Worm (Caenorhabditis elegans) whole organism, L3 larva: ENCODE measurements around the gene ivns-1.

Experiments
- R02D3.7 ChIP-seq: fragments of 150-350 bp; optimal IDR thresholded peaks from 2 replicates; lab custom pipeline; 2014; ENCODE audit warnings: missing biosample characterization, missing genetic modification characterization
- ZK546.5 ChIP-seq: sonication (generic microtip); optimal IDR thresholded peaks from 2 replicates; lab custom pipeline; 2017; ENCODE audit warnings: missing biosample characterization, missing genetic modification characterization
- aly-2 ChIP-seq: fragments of 150-350 bp; optimal IDR thresholded peaks from 2 replicates; lab custom pipeline; 2014; ENCODE audit warnings: missing biosample characterization, missing genetic modification characterization
- ama-1 ChIP-seq: fragments of 150-350 bp; optimal IDR thresholded peaks from 2 replicates; lab custom pipeline; 2018
- ceh-16 ChIP-seq: sonication (generic microtip); optimal IDR thresholded peaks from 2 replicates; lab custom pipeline; 2017; ENCODE audit warnings: missing biosample characterization, missing genetic modification characterization
- ceh-28 ChIP-seq: fragments of 150-350 bp; optimal IDR thresholded peaks from 2 replicates; lab custom pipeline; 2014; ENCODE audit warnings: missing biosample characterization, missing genetic modification reagents, missing genetic modification characterization
- ceh-82 ChIP-seq: fragments of 150-350 bp; optimal IDR thresholded peaks from 2 replicates; lab custom pipeline; 2014; ENCODE audit warnings: missing biosample characterization, missing genetic modification characterization
- daf-12 ChIP-seq: fragments of 150-350 bp; optimal IDR thresholded peaks from 2 replicates; lab custom pipeline; 2014; ENCODE audit warnings: missing biosample characterization, missing genetic modification reagents, missing genetic modification characterization
- egl-27 ChIP-seq: sonication (generic microtip); optimal IDR thresholded peaks from 4 replicates; lab custom pipeline; 2017; ENCODE audit warnings: missing biosample characterization, missing genetic modification reagents, missing genetic modification characterization
- egl-5 ChIP-seq: fragments of 150-350 bp; optimal IDR thresholded peaks from 2 replicates; lab custom pipeline; 2017; ENCODE audit warnings: missing biosample characterization, missing genetic modification reagents, missing genetic modification characterization, inconsistent platforms
- elt-1 ChIP-seq: fragments of 150-350 bp; optimal IDR thresholded peaks from 2 replicates; lab custom pipeline; 2014; ENCODE audit warnings: missing biosample characterization, missing genetic modification characterization
- elt-2 ChIP-seq: sonication (generic microtip); optimal IDR thresholded peaks from 2 replicates; lab custom pipeline; 2016; ENCODE audit warnings: missing genetic modification reagents, mild to moderate bottlenecking, missing genetic modification characterization, missing compliant biosample characterization
- elt-3 ChIP-seq, 3 experiments: fragments of 150-350 bp in 1 of 3; sonication (generic microtip) in 2 of 3; optimal IDR thresholded peaks; 2 replicates in 2 of 3; 4 replicates in 1 of 3; lab custom pipeline; 2014 to 2017; ENCODE audit warnings: missing biosample characterization in 3 of 3, missing genetic modification characterization in 3 of 3
- fkh-10 ChIP-seq: sonication (generic microtip); optimal IDR thresholded peaks from 2 replicates; lab custom pipeline; 2017; ENCODE audit warnings: missing biosample characterization, missing genetic modification reagents, missing genetic modification characterization
- hmg-11 ChIP-seq: sonication (generic microtip); optimal IDR thresholded peaks from 2 replicates; lab custom pipeline; 2016; ENCODE audit warnings: missing genetic modification characterization, missing compliant biosample characterization
- lin-15B ChIP-seq: fragments of 150-350 bp; optimal IDR thresholded peaks from 2 replicates; lab custom pipeline; 2014; ENCODE audit warnings: missing biosample characterization, missing genetic modification characterization
- lin-39 ChIP-seq: fragments of 150-350 bp; optimal IDR thresholded peaks from 2 replicates; lab custom pipeline; 2018; ENCODE audit warnings: missing biosample characterization, missing genetic modification reagents, missing genetic modification characterization
- lsy-12 ChIP-seq: sonication (generic microtip); optimal IDR thresholded peaks from 2 replicates; lab custom pipeline; 2016; ENCODE audit warnings: mild to moderate bottlenecking, missing genetic modification characterization, missing compliant biosample characterization
- mdl-1 ChIP-seq: fragments of 150-350 bp; optimal IDR thresholded peaks from 2 replicates; lab custom pipeline; 2014; ENCODE audit warnings: missing biosample characterization, missing genetic modification characterization
- mml-1 ChIP-seq: fragments of 150-350 bp; sonication (generic microtip); optimal IDR thresholded peaks from 3 replicates; lab custom pipeline; 2014; ENCODE audit warnings: missing biosample characterization, missing genetic modification characterization
- nfya-1 ChIP-seq: sonication (generic microtip); optimal IDR thresholded peaks from 2 replicates; lab custom pipeline; 2017; ENCODE audit warnings: missing genetic modification characterization, mild to moderate bottlenecking, missing compliant biosample characterization, antibody characterized with exemption, moderate library complexity; ENCODE audit not compliant: insufficient read depth
- nhr-11 ChIP-seq: fragments of 150-350 bp; optimal IDR thresholded peaks from 2 replicates; lab custom pipeline; 2014; ENCODE audit warnings: missing biosample characterization, missing genetic modification characterization
- nhr-12 ChIP-seq: fragments of 150-350 bp; optimal IDR thresholded peaks from 2 replicates; lab custom pipeline; 2014; ENCODE audit warnings: missing biosample characterization, missing genetic modification characterization
- nhr-23 ChIP-seq: fragments of 150-350 bp; optimal IDR thresholded peaks from 2 replicates; lab custom pipeline; 2014; ENCODE audit warnings: missing biosample characterization, missing genetic modification reagents, missing genetic modification characterization
- nhr-25 ChIP-seq: sonication (generic microtip); optimal IDR thresholded peaks from 2 replicates; lab custom pipeline; 2017; ENCODE audit warnings: missing biosample characterization, missing genetic modification characterization
- nhr-28 ChIP-seq: fragments of 150-350 bp; optimal IDR thresholded peaks from 2 replicates; lab custom pipeline; 2014; ENCODE audit warnings: missing biosample characterization, missing genetic modification characterization
- nhr-43 ChIP-seq: sonication (generic microtip); optimal IDR thresholded peaks from 2 replicates; lab custom pipeline; 2016; ENCODE audit warnings: mild to moderate bottlenecking, missing genetic modification characterization, missing compliant biosample characterization; ENCODE audit not compliant: poor library complexity, severe bottlenecking
- nhr-67 ChIP-seq: fragments of 150-350 bp; optimal IDR thresholded peaks from 2 replicates; lab custom pipeline; 2014; ENCODE audit warnings: missing biosample characterization, missing genetic modification characterization
- nhr-76 ChIP-seq: fragments of 150-350 bp; sonication (generic microtip); optimal IDR thresholded peaks from 5 replicates; lab custom pipeline; 2014; ENCODE audit warnings: missing biosample characterization, missing genetic modification characterization
- nhr-77 ChIP-seq: fragments of 150-350 bp; optimal IDR thresholded peaks from 2 replicates; lab custom pipeline; 2014; ENCODE audit warnings: missing biosample characterization, missing genetic modification characterization
- pha-4 ChIP-seq: fragments of 150-350 bp; optimal IDR thresholded peaks from 2 replicates; lab custom pipeline; 2014; ENCODE audit warnings: missing biosample characterization, missing genetic modification reagents, missing genetic modification characterization
- pqm-1 ChIP-seq: fragments of 150-350 bp; optimal IDR thresholded peaks from 2 replicates; lab custom pipeline; 2017; ENCODE audit warnings: missing biosample characterization, missing genetic modification characterization, inconsistent platforms
- sea-2 ChIP-seq: fragments of 150-350 bp; sonication (generic microtip); optimal IDR thresholded peaks from 4 replicates; lab custom pipeline; 2014; ENCODE audit warnings: missing biosample characterization, missing genetic modification reagents, missing genetic modification characterization
- snpc-4 ChIP-seq: fragments of 150-350 bp; optimal IDR thresholded peaks from 2 replicates; lab custom pipeline; 2014; ENCODE audit warnings: missing biosample characterization, missing genetic modification characterization
- tbx-2 ChIP-seq: sonication (generic microtip); optimal IDR thresholded peaks from 2 replicates; lab custom pipeline; 2016; ENCODE audit warnings: mild to moderate bottlenecking, missing genetic modification characterization, missing compliant biosample characterization
- zag-1 ChIP-seq: fragments of 150-350 bp; optimal IDR thresholded peaks from 2 replicates; lab custom pipeline; 2014; ENCODE audit warnings: missing biosample characterization, missing genetic modification characterization
- ztf-11 ChIP-seq: fragments of 150-350 bp; optimal IDR thresholded peaks from 2 replicates; lab custom pipeline; 2014; ENCODE audit warnings: missing biosample characterization, missing genetic modification characterization
- ztf-4 ChIP-seq: fragments of 150-350 bp; optimal IDR thresholded peaks from 2 replicates; lab custom pipeline; 2014; ENCODE audit warnings: missing biosample characterization, missing genetic modification characterization

Gene ivns-1

DNA sequence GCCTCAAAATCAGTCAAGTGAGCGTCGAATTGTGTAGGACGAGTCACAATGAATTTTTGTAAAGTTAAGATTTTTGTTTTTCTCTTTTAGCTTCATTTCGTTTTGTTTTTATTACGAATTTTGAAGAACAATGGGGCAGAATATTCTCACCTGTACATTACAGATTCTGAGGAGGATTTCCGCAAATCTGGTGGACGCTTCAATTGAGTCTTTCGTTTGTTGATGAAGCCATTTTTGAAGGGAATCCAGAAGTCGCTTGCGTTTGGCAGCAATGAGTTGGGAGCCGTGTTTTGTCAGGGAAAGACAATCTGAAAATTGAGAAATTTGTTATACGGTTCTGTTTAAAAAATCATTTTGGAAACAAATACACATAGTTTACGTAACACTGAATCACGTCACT is 30.3 kb upstream of the ivns-1 start:
- TF ChIP-seq ama-1 (lab: Kevin White, UChicago), result peak; percentile 98
- TF ChIP-seq nhr-76 (tag; lab: Kevin White, UChicago), result no peak

DNA sequence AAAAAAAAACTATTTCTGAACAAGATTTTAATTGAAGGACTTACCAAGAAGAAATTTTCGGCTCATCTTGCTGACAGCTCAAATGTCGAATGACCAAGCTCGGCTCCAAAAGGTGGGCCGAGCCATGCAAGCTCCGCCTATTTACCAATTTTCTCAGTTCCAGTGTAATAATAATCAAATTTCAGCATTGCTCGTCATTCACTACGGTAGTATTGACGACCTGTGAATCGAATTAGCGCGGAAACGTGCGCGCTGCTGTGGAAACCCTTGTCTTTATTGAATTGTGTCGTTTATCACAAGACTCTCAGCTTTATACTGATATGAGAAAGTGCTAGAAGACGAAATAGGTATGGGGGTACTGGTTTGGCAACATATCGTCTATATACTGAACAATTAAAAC is 29.4 kb upstream of the ivns-1 start, which contains the start of gene nlp-76:
Gene nlp-76, minus strand, starts transcription at position 367 of the 400 bp plus-strand sequence.
- TF ChIP-seq ama-1 (lab: Kevin White, UChicago) (peak; percentile 98), elt-2 (tag; lab: Kevin White, UChicago) (peak; percentile 34), nhr-25 (tag; lab: Kevin White, UChicago) (peak; percentile 47), egl-5 (tag; lab: Kevin White, UChicago) (no peak), hmg-11 (tag; lab: Kevin White, UChicago) (no peak), mml-1 (no peak)

DNA sequence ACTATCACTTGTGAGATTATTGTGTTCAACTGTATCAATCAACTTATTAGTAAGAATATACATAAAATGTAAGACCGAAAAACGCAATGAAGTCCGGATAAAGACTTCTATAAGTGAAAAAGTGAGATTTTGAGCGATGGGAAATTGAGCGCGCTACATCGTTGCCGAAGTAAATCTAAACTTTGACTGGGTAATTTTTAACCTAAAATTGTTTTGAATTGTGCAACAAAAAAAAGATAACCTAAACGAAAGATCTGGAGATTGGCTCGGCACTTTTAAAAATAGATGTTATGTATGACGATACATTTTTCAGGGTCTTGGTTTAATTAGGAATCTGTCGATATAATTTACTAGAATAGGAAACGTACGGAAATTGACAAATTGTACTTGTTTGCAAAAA is 29.0 kb upstream of the ivns-1 start:
- no peak for TF ChIP-seq daf-12
- peak; percentile 4 for TF ChIP-seq nhr-43 (tag; lab: Kevin White, UChicago)

DNA sequence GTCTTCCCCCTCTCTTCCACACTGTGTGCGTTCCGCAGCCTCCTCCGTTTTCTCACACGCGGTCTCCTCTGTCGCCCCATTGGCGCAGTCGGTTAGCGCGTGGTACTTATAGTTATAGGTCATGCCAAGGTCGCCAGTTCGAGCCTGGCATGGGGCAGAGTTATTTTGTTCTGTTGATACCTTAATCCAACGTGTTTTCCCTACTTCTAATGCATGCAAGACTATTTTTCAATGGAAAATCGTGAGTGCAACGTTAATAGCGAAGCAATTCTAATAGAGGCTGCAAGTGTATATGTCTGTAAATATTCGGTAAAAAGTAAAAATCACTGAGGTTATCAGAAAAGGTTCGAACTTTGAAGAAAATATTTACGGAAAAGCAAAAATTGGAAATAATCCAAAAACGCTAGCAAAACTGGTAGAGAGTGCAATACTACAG is 27.0 kb upstream of the ivns-1 start:
- TF ChIP-seq lin-39 (tag; lab: Kevin White, UChicago), result peak; percentile 86
- TF ChIP-seq nhr-25 (tag; lab: Kevin White, UChicago), result peak; percentile 66
- TF ChIP-seq ZK546.5 (tag; lab: Kevin White, UChicago), result no peak
- no peak for TF ChIP-seq snpc-4 (tag; lab: Kevin White, UChicago)
- TF ChIP-seq aly-2, result no peak
- no peak for TF ChIP-seq mml-1
- no peak for TF ChIP-seq pqm-1 (tag; lab: Kevin White, UChicago)
- TF ChIP-seq nhr-43 (tag; lab: Kevin White, UChicago), result peak; percentile 48
- TF ChIP-seq R02D3.7, result no peak
- peak; percentile 60 for TF ChIP-seq tbx-2 (tag; lab: Kevin White, UChicago)
- no peak for TF ChIP-seq lin-15B (tag; lab: Kevin White, UChicago)
- no peak for TF ChIP-seq egl-5 (tag; lab: Kevin White, UChicago)
- no peak for TF ChIP-seq mdl-1 (tag; lab: Kevin White, UChicago)
- TF ChIP-seq lsy-12, result peak; percentile 95
- no peak for TF ChIP-seq nhr-12 (tag; lab: Kevin White, UChicago)
- no peak for TF ChIP-seq ceh-28 (tag; lab: Kevin White, UChicago)
- no peak for TF ChIP-seq ztf-11 (tag; lab: Kevin White, UChicago)
- no peak for TF ChIP-seq egl-27
- TF ChIP-seq nhr-23 (tag; lab: Kevin White, UChicago), result peak; percentile 46
- no peak for TF ChIP-seq fkh-10 (GFP tag; lab: Kevin White, UChicago)
- peak; percentile 60 for TF ChIP-seq nfya-1 (tag; lab: Kevin White, UChicago)
- TF ChIP-seq nhr-77 (tag; lab: Kevin White, UChicago), result peak; percentile 58
- peak; percentile 56 for TF ChIP-seq elt-2 (tag; lab: Kevin White, UChicago)
- peak; percentile 84 for TF ChIP-seq hmg-11 (tag; lab: Kevin White, UChicago)
- TF ChIP-seq ztf-4 (tag; lab: Kevin White, UChicago), result no peak
- no peak for TF ChIP-seq nhr-11 (tag; lab: Kevin White, UChicago)
- peak; percentile 14 for TF ChIP-seq pha-4 (tag; lab: Kevin White, UChicago)
- TF ChIP-seq zag-1 (tag; lab: Kevin White, UChicago), result no peak
- TF ChIP-seq elt-3 (tag; optimal IDR thresholded peaks at IDR 0.05; lab: Kevin White, UChicago), result peak in 1 of 3 experiments; percentile 3
- TF ChIP-seq ceh-16, result no peak
- no peak for TF ChIP-seq nhr-28 (tag; lab: Kevin White, UChicago)
- TF ChIP-seq nhr-67 (tag; lab: Kevin White, UChicago), result no peak
- TF ChIP-seq, all 47 proteins: peak for 12

DNA sequence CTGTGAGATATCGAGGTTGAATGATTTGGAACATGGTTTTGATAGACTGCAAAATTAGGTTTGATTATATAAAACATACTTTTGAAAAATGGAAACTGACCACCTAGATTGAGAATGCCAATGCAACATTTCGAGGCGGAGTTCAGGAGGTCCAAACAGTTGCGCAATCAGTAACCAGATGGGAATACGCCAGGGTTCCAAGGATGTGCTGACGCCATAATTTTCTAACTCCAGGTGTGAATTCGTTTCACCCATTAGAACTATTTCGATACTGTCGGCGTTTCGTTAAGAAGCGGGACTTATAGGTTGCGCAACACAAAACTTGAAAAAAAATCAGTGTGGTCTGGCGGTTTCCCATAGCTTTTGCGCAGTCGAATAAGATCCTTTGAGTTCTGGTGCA is 25.7 kb upstream of the ivns-1 start, which contains the start of gene C02B4.3:
Gene C02B4.3, minus strand, starts transcription at position 34 of the 400 bp plus-strand sequence.
- no peak for TF ChIP-seq snpc-4 (tag; lab: Kevin White, UChicago)
- TF ChIP-seq nhr-43 (tag; lab: Kevin White, UChicago), result no peak
- no peak for TF ChIP-seq nhr-67 (tag; lab: Kevin White, UChicago)
- TF ChIP-seq nhr-11 (tag; lab: Kevin White, UChicago), result no peak
- TF ChIP-seq sea-2 (GFP tag; lab: Kevin White, UChicago), result no peak
- TF ChIP-seq pqm-1 (tag; lab: Kevin White, UChicago), result no peak
- TF ChIP-seq nhr-77 (tag; lab: Kevin White, UChicago), result no peak
- no peak for TF ChIP-seq ceh-82 (tag; lab: Kevin White, UChicago)
- TF ChIP-seq lin-39 (tag; lab: Kevin White, UChicago), result no peak
- TF ChIP-seq elt-1 (tag; lab: Kevin White, UChicago), result no peak
